Worm (Caenorhabditis elegans): ENCODE data around the gene agt-2.
A peak's percentile ranks its signal among the peaks of the same experiment; 100 is the strongest.

Gene agt-2

ce11 chrII:5346350-5346749, 27.3 kb downstream of the agt-2 start (continued):
- TF ChIP-seq lsy-2 (tag; optimal IDR thresholded peaks at IDR 0.05), result peak; percentile 64 to 88

ce11 chrII:5344775-5345174, 28.9 kb downstream of the agt-2 start, which contains the start of gene F09E5.14:
Gene F09E5.14, minus strand, starts transcription at chrII:5344875.
- TF ChIP-seq sptf-1 (tag; optimal IDR thresholded peaks at IDR 0.05) (no peak), hpl-2 (GFP tag; optimal IDR thresholded peaks at IDR 0.05) (no peak), vab-15 (tag; optimal IDR thresholded peaks at IDR 0.05) (no peak), unc-30 (tag; optimal IDR thresholded peaks at IDR 0.05) (no peak), ceh-8 (GFP tag; optimal IDR thresholded peaks at IDR 0.05) (no peak), ceh-90 (tag; optimal IDR thresholded peaks at IDR 0.05) (no peak), hlh-4 (tag; optimal IDR thresholded peaks at IDR 0.05) (no peak), elt-2 (tag; optimal IDR thresholded peaks at IDR 0.05) (no peak), ztf-4 (tag; optimal IDR thresholded peaks at IDR 0.05) (no peak), swsn-7 (tag; optimal IDR thresholded peaks at IDR 0.05) (no peak), nhr-237 (tag; optimal IDR thresholded peaks at IDR 0.05) (no peak), dsc-1 (tag; optimal IDR thresholded peaks at IDR 0.05) (no peak), alr-1 (tag; optimal IDR thresholded peaks at IDR 0.05; ENCODE audit: borderline replicate concordance) (no peak), dpl-1 (GFP tag; optimal IDR thresholded peaks at IDR 0.05) (no peak), irx-1 (tag; optimal IDR thresholded peaks at IDR 0.05) (no peak)

- no peak for TF ChIP-seq ztf-4 (tag; optimal IDR thresholded peaks at IDR 0.05)
- no peak for TF ChIP-seq sox-4 (tag; optimal IDR thresholded peaks at IDR 0.05)
- TF ChIP-seq nhr-71 (tag; optimal IDR thresholded peaks at IDR 0.05), result peak; percentile 5
- TF ChIP-seq aly-2 (tag; optimal IDR thresholded peaks at IDR 0.05), result no peak
- TF ChIP-seq lin-14 (GFP tag; optimal IDR thresholded peaks at IDR 0.05), result peak; percentile 4
- TF ChIP-seq lin-35 (GFP tag; optimal IDR thresholded peaks at IDR 0.05), result peak in 1 of 2 experiments; percentile 13
- peak; percentile 5 for TF ChIP-seq rnt-1 (tag; optimal IDR thresholded peaks at IDR 0.05)
Observed at ce11 chrII:5342412-5342811, 31.2 kb downstream of the agt-2 start.

- TF ChIP-seq nhr-47 (tag; optimal IDR thresholded peaks at IDR 0.05), result peak; percentile 40
- no peak for TF ChIP-seq isw-1 (GFP tag; IDR thresholded peaks at IDR 0.05)
- TF ChIP-seq dsc-1 (tag; optimal IDR thresholded peaks at IDR 0.05), result peak; percentile 95
- TF ChIP-seq nhr-19 (GFP tag; conservative IDR thresholded peaks at IDR 0.05), result no peak
- TF ChIP-seq hlh-4 (tag; optimal IDR thresholded peaks at IDR 0.05), result no peak
- no peak for TF ChIP-seq efl-1 (optimal IDR thresholded peaks at IDR 0.05)
- TF ChIP-seq efl-1 (GFP tag; optimal IDR thresholded peaks at IDR 0.05 in 1 of 2), result peak in 1 of 2 experiments; percentile 67
- peak; percentile 43 for TF ChIP-seq fkh-8 (tag; optimal IDR thresholded peaks at IDR 0.05)
- TF ChIP-seq nhr-71 (tag; optimal IDR thresholded peaks at IDR 0.05), result peak; percentile 32
- TF ChIP-seq lir-3 (tag; optimal IDR thresholded peaks at IDR 0.05; ENCODE audit: poor library complexity), result no peak
- no peak for TF ChIP-seq egl-13 (tag; optimal IDR thresholded peaks at IDR 0.05)
- no peak for TF ChIP-seq snu-23 (GFP tag; optimal IDR thresholded peaks at IDR 0.05)
Observed at ce11 chrII:5341573-5341972, 32.1 kb downstream of the agt-2 start.

ce11 chrII:5340672-5341568, 32.7 kb downstream of the agt-2 start:
- TF ChIP-seq ceh-88 (GFP tag; IDR thresholded peaks at IDR 0.05), result peak; percentile 25; the same call in 1 of the 2 replicates
- TF ChIP-seq egl-27 (tag; optimal IDR thresholded peaks at IDR 0.05), result no peak
- TF ChIP-seq aly-2 (tag; optimal IDR thresholded peaks at IDR 0.05), result peak; percentile 76
- TF ChIP-seq grh-1 (GFP tag; IDR thresholded peaks at IDR 0.05), result no peak
- no peak for TF ChIP-seq unc-30 (tag; optimal IDR thresholded peaks at IDR 0.05)
- TF ChIP-seq lin-14 (GFP tag; optimal IDR thresholded peaks at IDR 0.05), result no peak
- TF ChIP-seq fkh-8 (tag; optimal IDR thresholded peaks at IDR 0.05), result peak; percentile 62
- TF ChIP-seq dpl-1 (GFP tag; optimal IDR thresholded peaks at IDR 0.05), result no peak
- peak; percentile 44 for TF ChIP-seq ama-1 (optimal IDR thresholded peaks at IDR 0.05)
- no peak for TF ChIP-seq unc-130 (tag; optimal IDR thresholded peaks at IDR 0.05)
- no peak for TF ChIP-seq ztf-4 (tag; optimal IDR thresholded peaks at IDR 0.05)
- no peak for TF ChIP-seq elt-3 (tag; optimal IDR thresholded peaks at IDR 0.05)
- peak; percentile 15 for TF ChIP-seq nhr-11 (tag; optimal IDR thresholded peaks at IDR 0.05)
- peak in 1 of 2 experiments; percentile 36 for TF ChIP-seq lsy-2 (tag; optimal IDR thresholded peaks at IDR 0.05)
- peak; percentile 3 for TF ChIP-seq nhr-47 (tag; optimal IDR thresholded peaks at IDR 0.05)
- TF ChIP-seq lin-15B (tag; optimal IDR thresholded peaks at IDR 0.05), result no peak
- no peak for TF ChIP-seq nhr-19 (GFP tag; conservative IDR thresholded peaks at IDR 0.05)
- TF ChIP-seq snu-23 (GFP tag; optimal IDR thresholded peaks at IDR 0.05), result no peak
- no peak for TF ChIP-seq jun-1 (tag; optimal IDR thresholded peaks at IDR 0.05)
- TF ChIP-seq swsn-7 (tag; optimal IDR thresholded peaks at IDR 0.05), result no peak
- TF ChIP-seq fos-1 (tag; optimal IDR thresholded peaks at IDR 0.05), result peak; percentile 10
- no peak for TF ChIP-seq sptf-1 (tag; optimal IDR thresholded peaks at IDR 0.05)
- no peak for TF ChIP-seq lin-39 (tag; optimal IDR thresholded peaks at IDR 0.05)
